Worm (Caenorhabditis elegans): Measurements from ENCODE around the gene F08F1.9.

- TF ChIP-seq ama-1 (optimal IDR thresholded peaks at IDR 0.05) (no peak), hmbx-1 (tag; optimal IDR thresholded peaks at IDR 0.05) (no peak), aly-1 (tag; optimal IDR thresholded peaks at IDR 0.05) (no peak), F13C5.2 (tag; optimal IDR thresholded peaks at IDR 0.05) (no peak)
Observed at ce11 chrX:8423633-8424032, 13.0 kb upstream of the F08F1.9 start, which contains the start of gene tth-1.
